Worm (Caenorhabditis elegans): ENCODE results near the gene ttr-51.

Gene ttr-51

DNA sequence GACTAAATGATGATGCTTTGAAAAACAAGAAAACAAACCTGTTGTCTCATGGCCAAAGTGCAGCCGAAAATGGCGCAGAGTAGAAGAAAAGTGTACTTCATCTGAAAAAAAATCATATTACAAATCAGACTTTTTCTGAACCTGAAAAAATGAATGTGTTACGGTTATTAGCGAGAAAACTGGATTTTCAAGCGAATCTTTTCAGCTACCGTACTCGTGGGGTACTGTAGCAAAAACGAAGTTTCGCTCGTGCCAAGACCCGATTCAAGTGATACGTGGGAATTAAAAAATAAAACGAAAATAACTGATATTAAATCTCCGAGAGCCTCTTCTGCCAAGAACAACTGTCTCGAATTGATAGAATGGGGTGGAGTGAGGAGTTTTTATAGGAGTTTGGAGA lies at the start of gene ttr-51:
Gene ttr-51 (minus strand): TSS at position 101 of the 400 bp plus-strand sequence.
- TF ChIP-seq C38D4.7 (GFP tag; optimal IDR thresholded peaks at IDR 0.05): no peak
- no peak for TF ChIP-seq ceh-6 (GFP tag; optimal IDR thresholded peaks at IDR 0.05)
- no peak for TF ChIP-seq hlh-6 (tag; optimal IDR thresholded peaks at IDR 0.05)
- no peak for TF ChIP-seq madf-2 (tag; optimal IDR thresholded peaks at IDR 0.05)
- no peak for TF ChIP-seq K09A11.1 (tag; optimal IDR thresholded peaks at IDR 0.05; ENCODE audit: insufficient read depth)
- no peak for TF ChIP-seq ceh-24 (tag; optimal IDR thresholded peaks at IDR 0.05)
- TF ChIP-seq ahr-1 (tag; optimal IDR thresholded peaks at IDR 0.05): no peak
- no peak for TF ChIP-seq zip-5 (tag; optimal IDR thresholded peaks at IDR 0.05)
- no peak for TF ChIP-seq elt-2 (tag; optimal IDR thresholded peaks at IDR 0.05)
- TF ChIP-seq ceh-19 (GFP tag; optimal IDR thresholded peaks at IDR 0.05): no peak
- TF ChIP-seq hlh-15 (tag; optimal IDR thresholded peaks at IDR 0.05): no peak
- no peak for TF ChIP-seq ceh-14 (tag; optimal IDR thresholded peaks at IDR 0.05)
- no peak for TF ChIP-seq mec-3 (tag; optimal IDR thresholded peaks at IDR 0.05; ENCODE audit: borderline replicate concordance)

DNA sequence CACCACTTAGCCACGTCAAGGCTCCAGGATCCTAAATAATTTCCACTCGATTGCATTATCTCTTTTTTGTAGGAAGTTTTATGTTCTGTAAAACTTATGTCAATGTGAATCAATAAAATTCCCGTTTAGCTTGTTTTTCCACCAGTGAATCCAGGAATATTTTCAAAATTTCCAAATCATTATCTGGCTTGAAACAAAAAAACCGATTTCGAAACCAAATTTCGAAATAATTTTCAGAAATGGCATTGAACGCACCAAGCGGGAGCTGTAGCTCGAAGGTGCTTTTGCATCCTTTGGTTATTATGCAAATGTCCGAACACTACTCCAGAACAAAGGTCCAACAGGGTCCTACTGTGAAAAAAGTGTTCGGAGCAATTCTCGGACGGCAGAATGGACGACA lies 48.5 kb upstream of the ttr-51 start, which contains the start of gene csn-6:
Gene csn-6 (plus strand): TSS at position 234 of the 400 bp plus-strand sequence.
- TF ChIP-seq dve-1 (tag; optimal IDR thresholded peaks at IDR 0.05) (no peak), pros-1 (tag; optimal IDR thresholded peaks at IDR 0.05) (no peak), elt-4 (tag; optimal IDR thresholded peaks at IDR 0.05) (no peak), pha-2 (tag; optimal IDR thresholded peaks at IDR 0.05) (no peak), C38D4.7 (GFP tag; optimal IDR thresholded peaks at IDR 0.05) (no peak), elt-2 (tag; optimal IDR thresholded peaks at IDR 0.05) (no peak), ceh-19 (GFP tag; optimal IDR thresholded peaks at IDR 0.05) (no peak), hlh-8 (tag; optimal IDR thresholded peaks at IDR 0.05) (no peak)

DNA sequence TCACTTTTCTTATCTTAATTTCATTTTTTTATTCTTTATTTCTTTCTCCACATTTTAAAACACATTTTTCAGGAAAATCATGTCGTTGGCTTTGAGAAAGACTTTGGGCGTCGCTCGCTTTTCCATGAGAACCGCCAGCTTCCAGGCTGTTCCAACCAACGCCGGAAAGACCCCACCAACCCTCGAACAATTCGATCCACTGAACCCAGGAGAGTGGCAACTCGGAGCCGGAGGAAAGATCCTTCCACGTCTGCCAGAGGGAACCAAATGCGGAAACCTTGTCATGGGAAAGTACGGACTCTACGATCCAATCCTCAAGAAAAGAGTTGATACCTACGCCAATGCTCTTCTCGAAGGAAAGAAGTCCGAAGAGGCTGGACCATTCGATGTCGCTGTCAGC lies 48.0 kb upstream of the ttr-51 start, which contains the start of gene kdp-1:
Gene kdp-1 (plus strand): TSS at position 80 of the 400 bp plus-strand sequence.
- no peak for TF ChIP-seq unc-3 (GFP tag; conservative IDR thresholded peaks at IDR 0.05)
- no peak for TF ChIP-seq unc-3 (tag; optimal IDR thresholded peaks at IDR 0.05)
- no peak for TF ChIP-seq madf-2 (tag; optimal IDR thresholded peaks at IDR 0.05)
- no peak for TF ChIP-seq nhr-11 (tag; optimal IDR thresholded peaks at IDR 0.05)
- TF ChIP-seq unc-86 (tag; optimal IDR thresholded peaks at IDR 0.05): no peak
- no peak for TF ChIP-seq ets-4 (tag; optimal IDR thresholded peaks at IDR 0.05)
- no peak for TF ChIP-seq C38D4.7 (GFP tag; optimal IDR thresholded peaks at IDR 0.05)
- TF ChIP-seq K02D7.2 (tag; optimal IDR thresholded peaks at IDR 0.05): no peak
- no peak for TF ChIP-seq eyg-1 (tag; optimal IDR thresholded peaks at IDR 0.05)
- no peak for TF ChIP-seq ceh-19 (GFP tag; optimal IDR thresholded peaks at IDR 0.05)
- no peak for TF ChIP-seq mec-3 (tag; optimal IDR thresholded peaks at IDR 0.05; ENCODE audit: borderline replicate concordance)
- no peak for TF ChIP-seq hlh-8 (tag; optimal IDR thresholded peaks at IDR 0.05)
- no peak for TF ChIP-seq che-1 (tag; optimal IDR thresholded peaks at IDR 0.05)
- no peak for TF ChIP-seq gmeb-2 (tag; optimal IDR thresholded peaks at IDR 0.05)
- no peak for TF ChIP-seq ref-2 (tag; optimal IDR thresholded peaks at IDR 0.05)
- TF ChIP-seq ceh-45 (GFP tag; IDR thresholded peaks at IDR 0.05): no peak
- no peak for TF ChIP-seq F13H6.1 (tag; optimal IDR thresholded peaks at IDR 0.05)

DNA sequence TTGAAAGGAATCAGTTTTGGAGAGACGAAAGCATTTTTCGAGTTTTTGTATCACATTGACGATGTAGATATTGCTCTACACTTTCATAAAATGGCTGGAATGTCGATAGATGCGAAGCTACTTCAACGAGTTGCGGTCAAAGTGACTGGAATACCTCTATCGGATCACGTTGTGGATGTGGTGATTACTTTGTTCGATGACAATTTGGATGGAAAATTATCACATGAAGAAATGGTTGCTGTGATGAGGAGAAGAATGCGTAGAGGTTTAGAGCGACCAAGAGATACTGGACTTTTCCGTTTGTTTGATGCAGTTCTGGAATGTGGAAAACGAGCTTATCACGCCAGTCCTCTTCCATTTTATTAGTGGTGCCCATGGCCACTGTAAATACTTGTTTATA lies 47.5 kb upstream of the ttr-51 start:
- TF ChIP-seq nhr-232 (tag; optimal IDR thresholded peaks at IDR 0.05) (no peak), C08G9.2 (tag; optimal IDR thresholded peaks at IDR 0.05) (no peak), ceh-14 (tag; optimal IDR thresholded peaks at IDR 0.05) (no peak), ceh-18 (tag; optimal IDR thresholded peaks at IDR 0.05) (no peak), F13H6.1 (tag; optimal IDR thresholded peaks at IDR 0.05) (no peak), ceh-30 (tag; optimal IDR thresholded peaks at IDR 0.05) (no peak), ceh-48 (tag; optimal IDR thresholded peaks at IDR 0.05) (no peak), fkh-6 (tag; optimal IDR thresholded peaks at IDR 0.05) (no peak), tbx-7 (tag; optimal IDR thresholded peaks at IDR 0.05) (no peak), ttx-3 (tag; optimal IDR thresholded peaks at IDR 0.05) (no peak), ceh-19 (GFP tag; optimal IDR thresholded peaks at IDR 0.05) (no peak), ceh-34 (tag; optimal IDR thresholded peaks at IDR 0.05) (no peak), ceh-6 (GFP tag; optimal IDR thresholded peaks at IDR 0.05) (no peak), ets-4 (tag; optimal IDR thresholded peaks at IDR 0.05) (no peak), hlh-13 (GFP tag; optimal IDR thresholded peaks at IDR 0.05) (no peak), hlh-8 (tag; optimal IDR thresholded peaks at IDR 0.05) (no peak), ama-1 (optimal IDR thresholded peaks at IDR 0.05) (no peak), elt-2 (tag; optimal IDR thresholded peaks at IDR 0.05) (no peak)
